Worm (Caenorhabditis elegans) whole organism, early embryonic: ENCODE measurements around the gene F45H10.2.
A peak's percentile ranks its signal among the peaks of the same experiment; 100 is the strongest.

Source experiments
- B0310.2 ChIP-seq: sonication (generic microtip); optimal IDR thresholded peaks from 2 replicates; lab custom pipeline; 2016; ENCODE audit warnings: mild to moderate bottlenecking, missing genetic modification characterization, missing compliant biosample characterization
- aly-1 ChIP-seq: sonication (generic microtip); optimal IDR thresholded peaks from 2 replicates; lab custom pipeline; 2016; ENCODE audit warnings: missing genetic modification characterization, missing compliant biosample characterization
- ama-1 ChIP-seq: fragments of 150-350 bp; optimal IDR thresholded peaks from 2 replicates; lab custom pipeline; 2014
- ceh-36 ChIP-seq: sonication (generic microtip); optimal IDR thresholded peaks from 2 replicates; lab custom pipeline; 2016; ENCODE audit warnings: missing genetic modification characterization, inconsistent platforms, missing compliant biosample characterization
- ets-7 ChIP-seq: sonication (generic microtip); optimal IDR thresholded peaks from 2 replicates; lab custom pipeline; 2016; ENCODE audit warnings: missing genotype, missing genetic modification characterization, missing compliant biosample characterization
- flt-1 ChIP-seq: fragments of 200-800 bp; sonication (Bioruptor generic); IDR thresholded peaks from 2 replicates; pipeline ENCODE4 v1.3.6; 2022; ENCODE audit warnings: missing genetic modification characterization, missing compliant biosample characterization
- hmbx-1 ChIP-seq: sonication (generic microtip); optimal IDR thresholded peaks from 2 replicates; lab custom pipeline; 2016; ENCODE audit warnings: mild to moderate bottlenecking, missing genetic modification characterization, missing compliant biosample characterization
- hmg-4 ChIP-seq: fragments of 200-800 bp; sonication (Bioruptor generic); optimal IDR thresholded peaks from 2 replicates; lab custom pipeline; 2018; ENCODE audit warnings: mild to moderate bottlenecking, missing genetic modification characterization, missing compliant biosample characterization
- hnd-1 ChIP-seq: sonication (generic microtip); optimal IDR thresholded peaks from 2 replicates; lab custom pipeline; 2016; ENCODE audit warnings: missing genetic modification characterization, missing compliant biosample characterization
- pes-1 ChIP-seq: fragments of 200-800 bp; sonication (Bioruptor generic); IDR thresholded peaks from 2 replicates; pipeline ENCODE4 v1.3.6; 2022; ENCODE audit warnings: missing genetic modification reagents, missing genetic modification characterization, missing compliant biosample characterization
- scrt-1 ChIP-seq: fragments of 200-800 bp; sonication (Bioruptor generic); IDR thresholded peaks from 2 replicates; pipeline ENCODE4 v1.3.6; 2022; ENCODE audit warnings: missing genetic modification characterization, missing compliant biosample characterization
- sea-1 ChIP-seq: fragments of 200-800 bp; sonication (Bioruptor generic); conservative IDR thresholded peaks from 2 replicates; pipeline ENCODE4 v1.3.6; 2022; ENCODE audit warnings: missing genetic modification characterization, missing compliant biosample characterization
- tbx-11 ChIP-seq: fragments of 200-800 bp; sonication (Bioruptor generic); IDR thresholded peaks from 2 replicates; pipeline ENCODE4 v1.3.6; 2022; ENCODE audit warnings: missing genetic modification characterization, missing compliant biosample characterization
- tbx-37 ChIP-seq: fragments of 200-800 bp; sonication (Bioruptor generic); conservative IDR thresholded peaks from 2 replicates; pipeline ENCODE4 v1.3.6; 2022; ENCODE audit warnings: missing genetic modification reagents, missing genetic modification characterization, missing compliant biosample characterization

DNA sequence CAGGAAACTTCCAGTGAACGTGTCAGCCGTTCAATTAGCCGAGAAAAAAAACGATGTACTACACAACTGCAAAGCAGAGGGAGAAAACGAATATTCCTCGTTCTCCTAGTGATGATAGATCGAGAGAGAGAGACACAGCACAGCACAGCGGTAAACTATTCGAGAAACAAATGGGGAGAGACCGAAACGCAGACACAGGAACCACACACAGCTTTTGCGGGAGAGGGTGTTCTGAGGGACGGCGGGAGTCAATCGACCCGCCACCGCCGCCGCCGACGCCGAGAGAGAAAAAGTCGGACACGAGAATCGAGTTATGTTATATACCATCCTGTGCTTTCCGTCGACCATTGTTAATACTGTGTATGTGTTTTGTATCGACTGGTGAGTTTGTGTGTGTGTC is 36.2 kb downstream of the F45H10.2 start:
- TF ChIP-seq tbx-37 (GFP tag; lab: Robert Waterston, UW): no peak
- TF ChIP-seq ceh-36: no peak
- no peak for TF ChIP-seq hnd-1 (tag; lab: Kevin White, UChicago)
- TF ChIP-seq tbx-11 (GFP tag; lab: Robert Waterston, UW): no peak
- peak; percentile 52 for TF ChIP-seq hmg-4 (GFP tag; lab: Kevin White, UChicago)
- no peak for TF ChIP-seq ama-1
- no peak for TF ChIP-seq hmbx-1 (tag; lab: Kevin White, UChicago)
- TF ChIP-seq flt-1 (GFP tag; lab: Robert Waterston, UW): no peak
- no peak for TF ChIP-seq aly-1 (tag; lab: Kevin White, UChicago)
- TF ChIP-seq scrt-1 (GFP tag; lab: Robert Waterston, UW): no peak
- TF ChIP-seq sea-1 (GFP tag; lab: Robert Waterston, UW): no peak
- TF ChIP-seq B0310.2 (tag; lab: Kevin White, UChicago): peak; percentile 45
- no peak for TF ChIP-seq ets-7 (tag; lab: Kevin White, UChicago)
- TF ChIP-seq pes-1 (GFP tag; lab: Robert Waterston, UW): no peak
